Worm (Caenorhabditis elegans) whole organism, late embryonic: ENCODE measurements around the gene snx-17.

Source experiments
- ceh-22 ChIP-seq: sonication (generic microtip); optimal IDR thresholded peaks from 2 replicates; lab custom pipeline; 2017; ENCODE audit warnings: missing biosample characterization, missing genetic modification characterization
- ceh-34 ChIP-seq: sonication (generic microtip); optimal IDR thresholded peaks from 2 replicates; lab custom pipeline; 2016; ENCODE audit warnings: mild to moderate bottlenecking, missing genetic modification characterization, missing compliant biosample characterization
- elt-4 ChIP-seq: sonication (generic microtip); optimal IDR thresholded peaks from 2 replicates; lab custom pipeline; 2016; ENCODE audit warnings: missing genetic modification characterization, missing compliant biosample characterization
- ets-4 ChIP-seq: sonication (generic microtip); optimal IDR thresholded peaks from 2 replicates; lab custom pipeline; 2016; ENCODE audit warnings: missing genetic modification characterization, missing compliant biosample characterization
- nhr-11 ChIP-seq: fragments of 150-350 bp; optimal IDR thresholded peaks from 2 replicates; lab custom pipeline; 2014; ENCODE audit warnings: missing biosample characterization, missing genetic modification characterization
- pag-3 ChIP-seq: sonication (generic microtip); optimal IDR thresholded peaks from 2 replicates; lab custom pipeline; 2016; ENCODE audit warnings: missing compliant biosample characterization, missing genetic modification characterization, borderline replicate concordance
- pqm-1 ChIP-seq: sonication (generic microtip); optimal IDR thresholded peaks from 2 replicates; lab custom pipeline; 2016; ENCODE audit warnings: missing genetic modification characterization, missing compliant biosample characterization

DNA sequence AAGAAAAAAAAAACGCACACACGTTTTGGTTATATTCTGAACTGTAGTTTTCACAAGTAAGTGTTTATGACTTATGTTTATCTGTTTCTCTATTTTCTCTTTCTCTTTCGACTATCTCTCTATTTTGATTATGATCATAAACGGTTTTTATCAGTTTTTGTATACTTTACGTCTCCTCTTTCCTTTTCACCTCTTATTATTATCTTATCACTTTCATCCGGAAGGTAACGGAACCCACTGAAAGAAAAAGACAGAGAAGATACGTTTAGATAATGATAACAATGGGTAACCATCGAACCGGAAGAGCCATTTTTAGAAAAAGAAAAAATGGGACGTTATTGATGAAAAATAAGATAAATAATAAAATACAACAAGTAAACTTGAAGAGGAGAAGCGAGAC lies 43.6 kb upstream of the snx-17 start:
- TF ChIP-seq elt-4 (tag; lab: Kevin White, UChicago), result no peak
- no peak for TF ChIP-seq nhr-11 (tag; lab: Kevin White, UChicago)
- TF ChIP-seq ceh-34 (tag; lab: Kevin White, UChicago), result no peak
- no peak for TF ChIP-seq ets-4
- TF ChIP-seq pag-3, result no peak
- TF ChIP-seq pqm-1 (tag; lab: Kevin White, UChicago), result peak; percentile 14
- no peak for TF ChIP-seq ceh-22 (tag; lab: Kevin White, UChicago)
